Worm (Caenorhabditis elegans): ENCODE measurements around the gene C03B1.7.

DNA sequence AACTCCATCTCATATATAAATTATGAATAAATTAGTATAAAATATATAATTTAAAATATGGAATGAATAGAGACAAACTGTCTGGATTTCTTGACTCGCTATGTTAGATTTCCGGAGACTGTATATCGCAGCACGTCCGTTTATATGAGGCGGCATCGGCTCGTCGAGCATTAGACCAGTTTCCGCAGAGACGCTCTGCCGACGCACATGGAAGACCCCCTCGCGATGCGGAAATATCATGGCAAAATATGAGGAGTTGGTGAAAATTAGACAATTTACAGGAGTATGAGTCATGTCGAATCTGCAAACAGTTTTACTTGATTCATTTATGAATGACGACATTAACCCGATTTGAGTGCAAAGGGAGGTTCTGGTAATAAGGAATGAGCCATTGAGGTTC lies 22.1 kb upstream of the C03B1.7 start, which contains the start of gene chtb-3:
- TF ChIP-seq ceh-31 (tag; optimal IDR thresholded peaks at IDR 0.05) = no peak
- no peak for TF ChIP-seq ama-1 (optimal IDR thresholded peaks at IDR 0.05)
- no peak for TF ChIP-seq ceh-6 (GFP tag; optimal IDR thresholded peaks at IDR 0.05)
- TF ChIP-seq ceh-19 (GFP tag; optimal IDR thresholded peaks at IDR 0.05) = no peak
- TF ChIP-seq ceh-9 (tag; optimal IDR thresholded peaks at IDR 0.05) = no peak
- no peak for TF ChIP-seq fkh-10 (GFP tag; optimal IDR thresholded peaks at IDR 0.05)
- TF ChIP-seq sdc-2 (tag; optimal IDR thresholded peaks at IDR 0.05) = no peak
- no peak for TF ChIP-seq pqm-1 (tag; optimal IDR thresholded peaks at IDR 0.05)
- TF ChIP-seq ceh-14 (tag; optimal IDR thresholded peaks at IDR 0.05) = no peak
